Worm (Caenorhabditis elegans): ENCODE results near the gene F18A11.2.

The F18A11.2 gene

DNA sequence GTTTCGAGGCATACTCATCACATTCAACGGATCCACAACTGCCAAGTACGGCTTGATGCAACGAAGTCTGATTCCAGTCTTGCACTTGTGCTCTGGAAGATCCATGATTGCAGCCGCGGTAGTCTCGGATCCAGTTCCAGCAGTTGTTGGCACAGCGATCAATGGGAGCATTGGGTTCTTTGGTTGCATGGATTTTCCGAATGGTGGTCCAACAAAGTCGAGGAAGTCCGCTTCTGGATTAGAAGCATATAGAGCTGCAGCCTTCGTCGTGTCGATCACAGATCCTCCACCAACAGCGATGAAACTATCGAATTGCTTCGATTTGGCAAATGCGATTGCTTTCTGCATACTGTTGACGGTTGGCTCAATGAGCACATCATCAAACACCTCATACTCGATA, 36.2 kb upstream of the F18A11.2 start:
- TF ChIP-seq alr-1 (tag; optimal IDR thresholded peaks at IDR 0.05) (no peak), nhr-25 (tag; optimal IDR thresholded peaks at IDR 0.05) (no peak), F13H6.1 (tag; optimal IDR thresholded peaks at IDR 0.05) (no peak), mab-5 (tag; optimal IDR thresholded peaks at IDR 0.05) (no peak), lin-39 (tag; optimal IDR thresholded peaks at IDR 0.05) (no peak), zag-1 (tag; optimal IDR thresholded peaks at IDR 0.05) (no peak), ZK546.5 (tag; optimal IDR thresholded peaks at IDR 0.05) (no peak), R02D3.7 (tag; optimal IDR thresholded peaks at IDR 0.05) (no peak), unc-39 (tag; optimal IDR thresholded peaks at IDR 0.05) (no peak), unc-55 (GFP tag; optimal IDR thresholded peaks at IDR 0.05) (no peak), sma-3 (GFP tag; optimal IDR thresholded peaks at IDR 0.05) (no peak), nhr-6 (tag; optimal IDR thresholded peaks at IDR 0.05) (no peak), ceh-16 (tag; optimal IDR thresholded peaks at IDR 0.05) (no peak), ama-1 (optimal IDR thresholded peaks at IDR 0.05) (no peak)

DNA sequence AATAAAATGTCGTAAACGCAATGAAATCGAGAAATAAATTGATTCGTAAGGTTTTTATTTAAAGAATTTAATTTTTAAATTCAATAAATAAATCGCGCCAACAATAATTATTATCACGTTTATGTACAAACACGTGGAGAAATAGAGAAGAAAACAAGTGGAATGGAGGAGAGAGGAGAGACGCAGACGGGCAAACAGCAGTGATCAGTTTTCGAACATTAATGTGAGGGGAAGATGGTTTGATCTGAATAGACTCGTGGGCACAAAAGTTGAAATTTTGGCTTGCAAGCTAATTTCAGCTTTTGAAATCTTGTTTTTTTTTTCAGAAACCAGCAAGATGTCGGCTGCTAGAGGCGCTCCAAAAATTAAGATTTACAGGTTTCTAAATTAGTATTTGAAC, 35.2 kb upstream of the F18A11.2 start, which contains the start of gene hphd-1:
Gene hphd-1, minus strand, starts transcription at position 323 of the 400 bp plus-strand sequence.
- TF ChIP-seq sma-3 (GFP tag; optimal IDR thresholded peaks at IDR 0.05) (peak; percentile 51), snpc-4 (tag; optimal IDR thresholded peaks at IDR 0.05) (peak; percentile 5), ztf-4 (tag; optimal IDR thresholded peaks at IDR 0.05) (no peak), lin-13 (GFP tag; optimal IDR thresholded peaks at IDR 0.05) (peak; percentile 10), crh-2 (tag; optimal IDR thresholded peaks at IDR 0.05) (peak; percentile 80), F13H6.1 (tag; optimal IDR thresholded peaks at IDR 0.05) (peak; percentile 53), gmeb-1 (tag; optimal IDR thresholded peaks at IDR 0.05) (peak; percentile 64), lin-11 (tag; optimal IDR thresholded peaks at IDR 0.05) (no peak), nhr-25 (tag; optimal IDR thresholded peaks at IDR 0.05) (peak; percentile 33), nhr-21 (tag; optimal IDR thresholded peaks at IDR 0.05) (peak; percentile 73), fos-1 (tag; optimal IDR thresholded peaks at IDR 0.05) (peak; percentile 61), ztf-1 (GFP tag; conservative IDR thresholded peaks at IDR 0.05) (no peak), lsy-2 (tag; optimal IDR thresholded peaks at IDR 0.05) (peak in 1 of 2 experiments; percentile 50), nhr-129 (tag; optimal IDR thresholded peaks at IDR 0.05) (peak; percentile 12), alr-1 (tag; optimal IDR thresholded peaks at IDR 0.05) (no peak), sma-9 (GFP tag; optimal IDR thresholded peaks at IDR 0.05) (peak; percentile 90), sma-9 (tag; optimal IDR thresholded peaks at IDR 0.05) (no peak), mdl-1 (tag; optimal IDR thresholded peaks at IDR 0.05) (peak in 1 of 2 experiments; percentile 64), sem-4 (tag; optimal IDR thresholded peaks at IDR 0.05) (no peak), blmp-1 (tag; optimal IDR thresholded peaks at IDR 0.05; ENCODE audit: insufficient read depth) (no peak), ceh-16 (tag; optimal IDR thresholded peaks at IDR 0.05) (no peak), zag-1 (tag; optimal IDR thresholded peaks at IDR 0.05) (no peak)

DNA sequence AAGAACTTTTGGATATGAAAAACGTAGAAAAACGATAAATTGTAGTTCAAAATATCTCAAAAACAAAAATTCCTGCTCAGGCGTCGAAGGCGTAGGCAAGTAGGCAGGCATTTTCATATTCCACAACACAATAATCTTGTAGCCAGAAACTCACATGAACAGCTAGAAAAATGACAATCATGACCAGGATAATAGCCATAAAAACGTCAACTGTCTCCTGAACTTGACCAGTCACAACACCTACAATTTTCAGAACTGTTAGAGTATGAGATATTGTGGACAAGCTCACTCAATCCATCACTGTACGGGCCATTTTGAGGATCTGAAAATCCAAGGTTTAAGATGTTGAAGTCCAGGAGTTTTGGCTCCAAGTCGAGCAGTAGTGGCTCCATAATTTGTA, 34.1 kb upstream of the F18A11.2 start, which contains the start of gene Y38F1A.7:
Gene Y38F1A.7, minus strand, starts transcription at position 392 of the 400 bp plus-strand sequence.
- no peak for TF ChIP-seq dmd-4 (tag; optimal IDR thresholded peaks at IDR 0.05)
- no peak for TF ChIP-seq lin-39 (tag; optimal IDR thresholded peaks at IDR 0.05)
- no peak for TF ChIP-seq lin-13 (GFP tag; optimal IDR thresholded peaks at IDR 0.05)
- TF ChIP-seq nhr-129 (tag; optimal IDR thresholded peaks at IDR 0.05), result no peak
- no peak for TF ChIP-seq Y55F3AM.14 (GFP tag; optimal IDR thresholded peaks at IDR 0.05)
- TF ChIP-seq elt-3 (tag; optimal IDR thresholded peaks at IDR 0.05), result no peak
- no peak for TF ChIP-seq R02D3.7 (tag; optimal IDR thresholded peaks at IDR 0.05)
- no peak for TF ChIP-seq blmp-1 (tag; optimal IDR thresholded peaks at IDR 0.05; ENCODE audit: insufficient read depth)
- no peak for TF ChIP-seq nhr-21 (tag; optimal IDR thresholded peaks at IDR 0.05)
- TF ChIP-seq nhr-10 (tag; optimal IDR thresholded peaks at IDR 0.05), result no peak
- TF ChIP-seq sem-4 (tag; optimal IDR thresholded peaks at IDR 0.05), result no peak
- TF ChIP-seq alr-1 (tag; optimal IDR thresholded peaks at IDR 0.05), result no peak
- no peak for TF ChIP-seq F13H6.1 (tag; optimal IDR thresholded peaks at IDR 0.05)
- no peak for TF ChIP-seq nhr-25 (tag; optimal IDR thresholded peaks at IDR 0.05)
- TF ChIP-seq unc-55 (GFP tag; optimal IDR thresholded peaks at IDR 0.05), result no peak
- TF ChIP-seq mbf-1 (tag; optimal IDR thresholded peaks at IDR 0.05), result no peak
- no peak for TF ChIP-seq nhr-6 (tag; optimal IDR thresholded peaks at IDR 0.05)
- TF ChIP-seq nhr-77 (tag; optimal IDR thresholded peaks at IDR 0.05), result no peak
- TF ChIP-seq ZK546.5 (tag; optimal IDR thresholded peaks at IDR 0.05), result no peak

DNA sequence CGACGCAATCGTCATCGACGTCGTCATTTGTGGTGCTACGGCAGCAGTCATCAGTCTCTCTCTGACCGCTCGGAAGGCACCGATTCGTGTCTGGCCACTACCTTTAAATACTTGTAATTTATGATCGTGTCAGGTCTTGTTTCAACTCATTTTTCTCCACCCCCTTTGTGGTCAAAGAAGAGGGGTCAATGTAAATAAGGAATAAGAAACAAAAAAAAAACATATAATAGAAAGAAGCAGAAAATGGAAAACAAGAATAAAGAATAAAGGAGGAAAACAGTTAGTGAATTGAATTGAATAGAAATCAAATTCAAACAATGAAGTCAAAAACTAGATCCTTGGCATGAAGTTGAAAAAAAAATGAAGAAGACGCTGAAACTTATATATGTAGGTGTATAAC, 30.7 kb upstream of the F18A11.2 start, which contains the start of gene Y38F1A.8:
Gene Y38F1A.8, minus strand, starts transcription at position 101 of the 400 bp plus-strand sequence.
- no peak for TF ChIP-seq alr-1 (tag; optimal IDR thresholded peaks at IDR 0.05)
- no peak for TF ChIP-seq mbf-1 (tag; optimal IDR thresholded peaks at IDR 0.05)
- TF ChIP-seq lin-13 (GFP tag; optimal IDR thresholded peaks at IDR 0.05), result no peak
- TF ChIP-seq nhr-21 (tag; optimal IDR thresholded peaks at IDR 0.05), result no peak
- TF ChIP-seq sem-4 (tag; optimal IDR thresholded peaks at IDR 0.05), result no peak
- TF ChIP-seq elt-3 (tag; optimal IDR thresholded peaks at IDR 0.05), result no peak
- TF ChIP-seq C34F6.9 (tag; optimal IDR thresholded peaks at IDR 0.05), result no peak
- TF ChIP-seq nhr-10 (tag; optimal IDR thresholded peaks at IDR 0.05), result no peak
- no peak for TF ChIP-seq mdl-1 (tag; optimal IDR thresholded peaks at IDR 0.05)
- TF ChIP-seq nhr-25 (tag; optimal IDR thresholded peaks at IDR 0.05), result no peak
- no peak for TF ChIP-seq sma-9 (GFP tag; optimal IDR thresholded peaks at IDR 0.05)
- no peak for TF ChIP-seq sma-9 (tag; optimal IDR thresholded peaks at IDR 0.05)
- TF ChIP-seq dmd-4 (tag; optimal IDR thresholded peaks at IDR 0.05), result no peak
- TF ChIP-seq fos-1 (tag; optimal IDR thresholded peaks at IDR 0.05), result no peak
- TF ChIP-seq unc-39 (tag; optimal IDR thresholded peaks at IDR 0.05), result no peak
- no peak for TF ChIP-seq sma-3 (GFP tag; optimal IDR thresholded peaks at IDR 0.05)
- no peak for TF ChIP-seq nhr-77 (tag; optimal IDR thresholded peaks at IDR 0.05)
- TF ChIP-seq ceh-16 (tag; optimal IDR thresholded peaks at IDR 0.05), result no peak
- no peak for TF ChIP-seq nhr-12 (tag; optimal IDR thresholded peaks at IDR 0.05)
- no peak for TF ChIP-seq nhr-6 (tag; optimal IDR thresholded peaks at IDR 0.05)
- TF ChIP-seq ama-1 (optimal IDR thresholded peaks at IDR 0.05), result no peak
